Fruit fly (Drosophila melanogaster) whole organism, embryonic: Measurements from ENCODE around the gene RapGAP1.

ENCODE experiments used
- Abd-B ChIP-seq: fragments of 200-800 bp; sonication (Bioruptor generic); optimal IDR thresholded peaks from 2 replicates; lab custom pipeline; 2018; ENCODE audit warnings: missing biosample characterization, mild to moderate bottlenecking, missing genetic modification characterization, moderate library complexity
- Atf-2 ChIP-seq: fragments of 200-800 bp; sonication (Bioruptor generic); optimal IDR thresholded peaks from 2 replicates; lab custom pipeline; 2016; ENCODE audit warnings: missing biosample characterization, missing genetic modification characterization
- CG11093 ChIP-seq: fragments of 200-800 bp; sonication (Bioruptor generic); IDR thresholded peaks from 3 replicates; pipeline ENCODE4 v1.3.6; 2022; ENCODE audit warnings: missing biosample characterization, missing genetic modification characterization
- CG11695 ChIP-seq: fragments of 200-800 bp; sonication (Bioruptor generic); IDR thresholded peaks from 3 replicates; pipeline ENCODE4 v1.3.6; 2022; ENCODE audit warnings: missing biosample characterization, missing genetic modification characterization
- CG11723 ChIP-seq: fragments of 200-800 bp; sonication (Bioruptor generic); optimal IDR thresholded peaks from 2 replicates; lab custom pipeline; 2017; ENCODE audit warnings: missing biosample characterization, mild to moderate bottlenecking, missing genetic modification characterization
- CG12659 ChIP-seq: fragments of 200-800 bp; sonication (Bioruptor generic); optimal IDR thresholded peaks from 3 replicates; lab custom pipeline; 2017; ENCODE audit warnings: mild to moderate bottlenecking, missing biosample characterization, missing genetic modification reagents, missing genetic modification characterization
- CG12769 ChIP-seq: fragments of 200-800 bp; sonication (Bioruptor generic); optimal IDR thresholded peaks from 2 replicates; lab custom pipeline; 2019; ENCODE audit warnings: missing biosample characterization, mild to moderate bottlenecking, missing genetic modification characterization, moderate library complexity
- CG14050 ChIP-seq: fragments of 200-800 bp; sonication (Bioruptor generic); IDR thresholded peaks from 3 replicates; pipeline ENCODE4 v1.3.6; 2022; ENCODE audit warnings: missing biosample characterization, missing genetic modification characterization
- CG18011 ChIP-seq: fragments of 200-800 bp; sonication (Bioruptor generic); optimal IDR thresholded peaks from 2 replicates; lab custom pipeline; 2017; ENCODE audit warnings: missing biosample characterization, missing genetic modification characterization, mild to moderate bottlenecking, moderate library complexity, missing genotype
- CG31441 ChIP-seq: fragments of 200-800 bp; sonication (Bioruptor generic); IDR thresholded peaks from 2 replicates; pipeline ENCODE4 v1.3.6; 2022; ENCODE audit warnings: missing biosample characterization, missing genetic modification characterization
- CG32772 ChIP-seq: fragments of 200-800 bp; sonication (Bioruptor generic); IDR thresholded peaks from 2 replicates; pipeline ENCODE4 v1.3.6; 2022; ENCODE audit warnings: missing biosample characterization, missing genetic modification characterization
- CG3838 ChIP-seq: fragments of 200-800 bp; sonication (Bioruptor generic); optimal IDR thresholded peaks from 3 replicates; lab custom pipeline; 2016; ENCODE audit warnings: missing biosample characterization, missing genetic modification characterization
- CG3847 ChIP-seq: fragments of 200-800 bp; sonication (Bioruptor generic); IDR thresholded peaks from 2 replicates; pipeline ENCODE4 v1.3.6; 2022; ENCODE audit warnings: missing biosample characterization, missing genetic modification characterization
- CG4617 ChIP-seq: fragments of 200-800 bp; sonication (Bioruptor generic); optimal IDR thresholded peaks from 3 replicates; lab custom pipeline; 2016; ENCODE audit warnings: missing biosample characterization, missing genetic modification characterization, borderline replicate concordance
- CG6813 ChIP-seq: fragments of 200-800 bp; sonication (Bioruptor generic); optimal IDR thresholded peaks from 2 replicates; lab custom pipeline; 2017; ENCODE audit warnings: missing biosample characterization, missing genetic modification characterization, mild to moderate bottlenecking, moderate library complexity, missing genetic modification reagents
- CG8290 ChIP-seq, 3 experiments: fragments of 200-800 bp; sonication (Bioruptor generic); optimal IDR thresholded peaks; 2 replicates each; lab custom pipeline; 2016 to 2019; ENCODE audit warnings: missing biosample characterization in 3 of 3, missing genetic modification characterization in 3 of 3, mild to moderate bottlenecking in 2 of 3, moderate library complexity in 1 of 3
- CG8765 ChIP-seq: fragments of 200-800 bp; sonication (Bioruptor generic); IDR thresholded peaks from 2 replicates; pipeline ENCODE4 v1.3.6; 2022; ENCODE audit warnings: missing biosample characterization, missing genetic modification characterization
- CHES-1-like ChIP-seq: fragments of 200-800 bp; sonication (Bioruptor generic); optimal IDR thresholded peaks from 2 replicates; lab custom pipeline; 2016; ENCODE audit warnings: missing biosample characterization, missing genetic modification characterization
- Doc2 ChIP-seq: fragments of 200-800 bp; sonication (Bioruptor generic); IDR thresholded peaks from 2 replicates; pipeline ENCODE4 v1.3.6; 2022; ENCODE audit warnings: missing biosample characterization, missing genetic modification characterization
- H15 ChIP-seq: fragments of 200-800 bp; sonication (Bioruptor generic); IDR thresholded peaks from 3 replicates; pipeline ENCODE4 v1.3.6; 2022; ENCODE audit warnings: missing biosample characterization, missing genetic modification characterization
- Hr51 ChIP-seq, 2 experiments: fragments of 200-800 bp; sonication (Bioruptor generic); optimal IDR thresholded peaks; 2 replicates in 1 of 2; 3 replicates in 1 of 2; lab custom pipeline; 2016 to 2018; ENCODE audit warnings: missing biosample characterization in 2 of 2, missing genetic modification characterization in 2 of 2, mild to moderate bottlenecking in 1 of 2, moderate library complexity in 1 of 2
- Mrtf ChIP-seq: fragments of 200-800 bp; sonication (Bioruptor generic); IDR thresholded peaks from 3 replicates; pipeline ENCODE4 v1.3.6; 2022; ENCODE audit warnings: missing biosample characterization, missing genetic modification characterization
- NfI ChIP-seq: fragments of 200-800 bp; sonication (Bioruptor generic); optimal IDR thresholded peaks from 3 replicates; lab custom pipeline; 2018; ENCODE audit warnings: missing biosample characterization, mild to moderate bottlenecking, missing genetic modification characterization, moderate library complexity
- Ptx1 ChIP-seq: fragments of 200-800 bp; sonication (Bioruptor generic); IDR thresholded peaks from 2 replicates; pipeline ENCODE4 v1.3.6; 2022; ENCODE audit warnings: missing biosample characterization, missing genetic modification characterization
- Ravus ChIP-seq: fragments of 200-800 bp; sonication (Bioruptor generic); IDR thresholded peaks from 2 replicates; pipeline ENCODE4 v1.3.6; 2022; ENCODE audit warnings: missing biosample characterization, missing genetic modification characterization
- Sin3A ChIP-seq: fragments of >200 bp; optimal IDR thresholded peaks from 2 replicates; lab custom pipeline; 2018
- Sry-δ ChIP-seq: fragments of 200-800 bp; sonication (Bioruptor generic); optimal IDR thresholded peaks from 2 replicates; lab custom pipeline; 2016; ENCODE audit warnings: missing biosample characterization, missing genetic modification characterization
- TFAM ChIP-seq: fragments of 200-800 bp; sonication (Bioruptor generic); optimal IDR thresholded peaks from 2 replicates; lab custom pipeline; 2017; ENCODE audit warnings: missing biosample characterization, missing genetic modification characterization, inconsistent platforms
- Xrp1 ChIP-seq: fragments of 200-800 bp; sonication (Bioruptor generic); IDR thresholded peaks from 2 replicates; pipeline ENCODE4 v1.3.6; 2022; ENCODE audit warnings: missing biosample characterization, missing genetic modification characterization
- bowl ChIP-seq: fragments of 200-800 bp; sonication (Bioruptor generic); IDR thresholded peaks from 2 replicates; pipeline ENCODE4 v1.3.6; 2022; ENCODE audit warnings: missing biosample characterization, missing genetic modification characterization
- br ChIP-seq: fragments of >200 bp; optimal IDR thresholded peaks from 2 replicates; lab custom pipeline; 2017
- bsh ChIP-seq, 2 experiments: fragments of 200-800 bp; sonication (Bioruptor generic); optimal IDR thresholded peaks; 2 replicates each; lab custom pipeline; 2017 to 2018; ENCODE audit warnings: mild to moderate bottlenecking in 2 of 2, missing biosample characterization in 2 of 2, missing genetic modification characterization in 2 of 2, moderate library complexity in 1 of 2
- crol ChIP-seq: fragments of 200-800 bp; sonication (Bioruptor generic); IDR thresholded peaks from 2 replicates; pipeline ENCODE4 v1.3.6; 2022; ENCODE audit warnings: missing biosample characterization, missing genetic modification characterization
- dpn ChIP-seq, 2 experiments: fragments of 200-800 bp; sonication (Bioruptor generic); optimal IDR thresholded peaks; 3 replicates each; lab custom pipeline; 2016; ENCODE audit warnings: missing biosample characterization in 2 of 2, missing genetic modification characterization in 2 of 2
- eve ChIP-seq, 2 experiments: fragments of >200 bp; optimal IDR thresholded peaks; 2 replicates each; lab custom pipeline; 2017; ENCODE audit warnings: missing biosample characterization in 2 of 2, missing genetic modification characterization in 2 of 2
- ewg ChIP-seq: fragments of 200-800 bp; sonication (Bioruptor generic); optimal IDR thresholded peaks from 3 replicates; lab custom pipeline; 2017; ENCODE audit warnings: mild to moderate bottlenecking, missing biosample characterization, missing genetic modification reagents, missing genetic modification characterization
- gsb ChIP-seq: fragments of 200-800 bp; sonication (Bioruptor generic); IDR thresholded peaks from 2 replicates; pipeline ENCODE4 v1.3.6; 2022; ENCODE audit warnings: missing biosample characterization, missing genetic modification characterization
- hb ChIP-seq: fragments of 200-800 bp; sonication (Bioruptor generic); IDR thresholded peaks from 3 replicates; pipeline ENCODE4 v1.3.6; 2022; ENCODE audit warnings: missing biosample characterization, missing genetic modification characterization; ENCODE audit not compliant: partially characterized antibody
- inv ChIP-seq: fragments of 200-800 bp; sonication (Bioruptor generic); IDR thresholded peaks from 2 replicates; pipeline ENCODE4 v1.3.6; 2022; ENCODE audit warnings: missing biosample characterization, missing genetic modification characterization; ENCODE audit not compliant: partially characterized antibody
- kah ChIP-seq: fragments of 200-800 bp; sonication (Bioruptor generic); optimal IDR thresholded peaks from 2 replicates; lab custom pipeline; 2018; ENCODE audit warnings: missing biosample characterization, mild to moderate bottlenecking, missing genetic modification characterization
- lov ChIP-seq, 2 experiments: fragments of 200-800 bp in 1 of 2; fragments of >200 bp in 1 of 2; sonication (Bioruptor generic) in 1 of 2; IDR thresholded peaks in 1 of 2; optimal IDR thresholded peaks in 1 of 2; 2 replicates in 1 of 2; 3 replicates in 1 of 2; pipeline versions ENCODE4 v1.3.6 to Lab custom; 2017 to 2022; ENCODE audit warnings: missing biosample characterization in 1 of 2, missing genetic modification characterization in 1 of 2
- oc ChIP-seq: fragments of 200-800 bp; sonication (Bioruptor generic); optimal IDR thresholded peaks from 2 replicates; lab custom pipeline; 2018; ENCODE audit warnings: missing biosample characterization, mild to moderate bottlenecking, missing genetic modification characterization, moderate library complexity
- pita ChIP-seq: fragments of 200-800 bp; sonication (Bioruptor generic); optimal IDR thresholded peaks from 2 replicates; lab custom pipeline; 2017; ENCODE audit warnings: missing biosample characterization, mild to moderate bottlenecking, missing genetic modification characterization
- row ChIP-seq: fragments of 200-800 bp; sonication (Bioruptor generic); IDR thresholded peaks from 3 replicates; pipeline ENCODE4 v1.3.6; 2022; ENCODE audit warnings: missing biosample characterization, missing genetic modification characterization
- run ChIP-seq: fragments of 200-800 bp; sonication (Bioruptor generic); optimal IDR thresholded peaks from 3 replicates; lab custom pipeline; 2018; ENCODE audit warnings: missing biosample characterization, mild to moderate bottlenecking, missing genetic modification characterization
- sob ChIP-seq: fragments of 200-800 bp; sonication (Bioruptor generic); IDR thresholded peaks from 2 replicates; pipeline ENCODE4 v1.3.6; 2022; ENCODE audit warnings: missing biosample characterization, missing genetic modification characterization
- sqz ChIP-seq: fragments of 200-800 bp; sonication (Bioruptor generic); optimal IDR thresholded peaks from 3 replicates; lab custom pipeline; 2018; ENCODE audit warnings: missing biosample characterization, mild to moderate bottlenecking, missing genetic modification characterization
- ssp ChIP-seq: fragments of 200-800 bp; sonication (Bioruptor generic); IDR thresholded peaks from 2 replicates; pipeline ENCODE4 v1.3.6; 2022; ENCODE audit warnings: missing biosample characterization, missing genetic modification characterization
- tll ChIP-seq, 2 experiments: fragments of 200-800 bp in 1 of 2; fragments of >200 bp in 1 of 2; sonication (Bioruptor generic) in 1 of 2; optimal IDR thresholded peaks; 2 replicates each; lab custom pipeline; 2017 to 2019; ENCODE audit warnings: missing biosample characterization in 2 of 2, missing genetic modification characterization in 2 of 2, mild to moderate bottlenecking in 1 of 2, moderate library complexity in 1 of 2
- tna ChIP-seq: fragments of 200-800 bp; sonication (Bioruptor generic); IDR thresholded peaks from 2 replicates; pipeline ENCODE4 v1.3.6; 2022; ENCODE audit warnings: missing biosample characterization, missing genetic modification characterization; ENCODE audit not compliant: partially characterized antibody
- z ChIP-seq: fragments of 200-800 bp; sonication (Bioruptor generic); IDR thresholded peaks from 3 replicates; pipeline ENCODE4 v1.3.6; 2022; ENCODE audit warnings: missing biosample characterization, missing genetic modification characterization

The RapGAP1 gene

DNA sequence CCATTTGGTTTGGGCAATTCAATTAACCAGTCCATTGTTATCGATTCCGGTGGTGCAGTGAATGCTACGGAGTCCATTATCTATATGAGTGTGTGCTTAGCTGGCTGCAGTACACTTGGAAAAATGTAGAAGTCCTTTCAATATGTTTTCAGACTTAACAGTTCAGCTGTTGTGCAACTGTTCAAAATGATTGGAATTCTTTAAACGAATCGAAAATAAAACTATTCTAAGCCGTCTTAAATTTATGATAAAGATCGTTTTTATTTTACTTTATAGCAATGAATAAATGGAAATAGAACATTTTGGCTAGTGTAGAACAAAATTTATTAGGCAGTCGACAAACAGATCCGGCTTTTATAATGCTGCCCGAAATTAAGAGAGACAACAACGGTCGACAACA lies 38.0 kb upstream of the RapGAP1 start (continued):
- TF ChIP-seq CG14050 (GFP tag; lab: Robert Waterston, UW) (no peak), CG11723 (GFP tag; lab: Kevin White, UChicago) (no peak), Hr51 (GFP tag; optimal IDR thresholded peaks at IDR 0.05; lab: Kevin White, UChicago) (no peak), Ravus (GFP tag; lab: Robert Waterston, UW) (no peak), CG11695 (GFP tag; lab: Robert Waterston, UW) (no peak), tll (GFP tag; optimal IDR thresholded peaks at IDR 0.05; lab: Kevin White, UChicago) (no peak), tna (GFP tag; lab: Robert Waterston, UW) (no peak), CG3847 (GFP tag; lab: Robert Waterston, UW) (no peak), sqz (GFP tag; lab: Kevin White, UChicago) (no peak), Sin3A (no peak), CG32772 (GFP tag; lab: Robert Waterston, UW) (no peak), Sry-δ (GFP tag; lab: Kevin White, UChicago) (no peak), crol (GFP tag; lab: Robert Waterston, UW) (no peak), run (no peak), CG12659 (GFP tag; lab: Kevin White, UChicago) (no peak), bowl (GFP tag; lab: Robert Waterston, UW) (no peak), Mrtf (GFP tag; lab: Robert Waterston, UW) (no peak), Xrp1 (GFP tag; lab: Robert Waterston, UW) (peak; percentile 63; the same call in 1 of the 2 replicates), Abd-B (GFP tag; lab: Kevin White, UChicago) (peak; percentile 25), CG11093 (no peak), H15 (GFP tag; lab: Robert Waterston, UW) (no peak), pita (GFP tag; lab: Kevin White, UChicago) (no peak), kah (GFP tag; lab: Kevin White, UChicago) (no peak), CG6813 (peak; percentile 24), TFAM (GFP tag; lab: Kevin White, UChicago) (no peak), Atf-2 (GFP tag; lab: Kevin White, UChicago) (no peak), lov (optimal IDR thresholded peaks at IDR 0.05; lab: Kevin White, UChicago) (no peak), lov (GFP tag; IDR thresholded peaks at IDR 0.05; lab: Robert Waterston, UW) (no peak), gsb (no peak), br (lab: Kevin White, UChicago) (no peak), inv (no peak), NfI (GFP tag; lab: Kevin White, UChicago) (no peak), bsh (GFP tag; optimal IDR thresholded peaks at IDR 0.05; lab: Kevin White, UChicago) (peak in 1 of 2 experiments; percentile 67), row (peak; percentile 53; the same call in 2 of the 3 replicates), hb (GFP tag; lab: Robert Waterston, UW) (no peak), Doc2 (GFP tag; lab: Robert Waterston, UW) (no peak), CG12769 (no peak), ewg (no peak), CG8290 (GFP tag; optimal IDR thresholded peaks at IDR 0.05; lab: Kevin White, UChicago) (no peak), CG8290 (tag; optimal IDR thresholded peaks at IDR 0.05; lab: Kevin White, UChicago) (no peak), oc (tag; lab: Kevin White, UChicago) (peak; percentile 36), CG3838 (GFP tag; lab: Kevin White, UChicago) (no peak), ssp (GFP tag; lab: Robert Waterston, UW) (0 out of 2 replicates have a peak, but pooled peaks have one; percentile 8), CG31441 (GFP tag; lab: Robert Waterston, UW) (peak; percentile 63), CG18011 (no peak), CG4617 (GFP tag; lab: Kevin White, UChicago) (no peak), eve (GFP tag; optimal IDR thresholded peaks at IDR 0.05; lab: Kevin White, UChicago) (peak in 1 of 2 experiments; percentile 4), CHES-1-like (GFP tag; lab: Kevin White, UChicago) (no peak), sob (GFP tag; lab: Robert Waterston, UW) (no peak), Ptx1 (GFP tag; lab: Robert Waterston, UW) (0 out of 2 replicates have a peak, but pooled peaks have one; percentile 23), CG8765 (GFP tag; lab: Robert Waterston, UW) (no peak), z (no peak), dpn (GFP tag; optimal IDR thresholded peaks at IDR 0.05; lab: Kevin White, UChicago) (peak in 1 of 2 experiments; percentile 12)
